Fruit fly (Drosophila melanogaster) whole organism, embryonic: Measurements from ENCODE around the gene Bhmt.

ENCODE experiments used
- Atf-2 ChIP-seq: fragments of 200-800 bp; sonication (Bioruptor generic); optimal IDR thresholded peaks from 2 replicates; lab custom pipeline; 2016; ENCODE audit warnings: missing biosample characterization, missing genetic modification characterization
- Bgb ChIP-seq: fragments of 200-800 bp; sonication (Bioruptor generic); IDR thresholded peaks from 2 replicates; pipeline ENCODE4 v1.3.6; 2022; ENCODE audit warnings: missing biosample characterization, missing genetic modification characterization; ENCODE audit not compliant: partially characterized antibody
- CG10209 ChIP-seq: fragments of 200-800 bp; sonication (Bioruptor generic); optimal IDR thresholded peaks from 3 replicates; lab custom pipeline; 2017; ENCODE audit warnings: missing biosample characterization, mild to moderate bottlenecking, missing genetic modification characterization, missing genetic modification reagents
- CG10274 ChIP-seq: fragments of 200-800 bp; sonication (Bioruptor generic); optimal IDR thresholded peaks from 3 replicates; lab custom pipeline; 2017; ENCODE audit warnings: missing biosample characterization, mild to moderate bottlenecking, missing genetic modification characterization
- CG12744 ChIP-seq: fragments of 200-800 bp; sonication (Bioruptor generic); optimal IDR thresholded peaks from 2 replicates; lab custom pipeline; 2016; ENCODE audit warnings: missing biosample characterization, missing genetic modification characterization
- CG14710 ChIP-seq: fragments of 200-800 bp; sonication (Bioruptor generic); optimal IDR thresholded peaks from 3 replicates; lab custom pipeline; 2019; ENCODE audit warnings: missing biosample characterization, mild to moderate bottlenecking, missing genetic modification characterization, moderate library complexity
- CG1529 ChIP-seq: fragments of 200-800 bp; sonication (Bioruptor generic); optimal IDR thresholded peaks from 3 replicates; lab custom pipeline; 2018; ENCODE audit warnings: missing biosample characterization, missing genetic modification characterization
- CG17328 ChIP-seq: fragments of 200-800 bp; sonication (Bioruptor generic); IDR thresholded peaks from 2 replicates; pipeline ENCODE4 v1.3.6; 2022; ENCODE audit warnings: missing biosample characterization, missing genetic modification characterization
- CG2120 ChIP-seq: fragments of 200-800 bp; sonication (Bioruptor generic); optimal IDR thresholded peaks from 3 replicates; lab custom pipeline; 2016; ENCODE audit warnings: missing biosample characterization, missing genetic modification characterization
- CG4617 ChIP-seq: fragments of 200-800 bp; sonication (Bioruptor generic); optimal IDR thresholded peaks from 3 replicates; lab custom pipeline; 2016; ENCODE audit warnings: missing biosample characterization, missing genetic modification characterization, borderline replicate concordance
- CG4730 ChIP-seq: fragments of 200-800 bp; sonication (Bioruptor generic); IDR thresholded peaks from 2 replicates; pipeline ENCODE4 v1.3.6; 2022; ENCODE audit warnings: missing biosample characterization, missing genetic modification characterization
- CG4820 ChIP-seq: fragments of 200-800 bp; sonication (Bioruptor generic); optimal IDR thresholded peaks from 3 replicates; lab custom pipeline; 2016; ENCODE audit warnings: missing biosample characterization, missing genetic modification characterization
- CG6254 ChIP-seq: fragments of 200-800 bp; sonication (Bioruptor generic); optimal IDR thresholded peaks from 3 replicates; lab custom pipeline; 2017; ENCODE audit warnings: mild to moderate bottlenecking, missing biosample characterization, missing genetic modification reagents, missing genetic modification characterization
- CG8281 ChIP-seq: fragments of 200-800 bp; sonication (Bioruptor generic); optimal IDR thresholded peaks from 2 replicates; lab custom pipeline; 2018; ENCODE audit warnings: missing biosample characterization, mild to moderate bottlenecking, missing genetic modification characterization, moderate library complexity
- CG9437 ChIP-seq: fragments of 200-800 bp; sonication (Bioruptor generic); optimal IDR thresholded peaks from 2 replicates; lab custom pipeline; 2018; ENCODE audit warnings: missing biosample characterization, mild to moderate bottlenecking, missing genetic modification characterization
- CG9932 ChIP-seq: fragments of 200-800 bp; sonication (Bioruptor generic); IDR thresholded peaks from 2 replicates; pipeline ENCODE4 v1.3.6; 2022; ENCODE audit warnings: missing biosample characterization, missing genetic modification characterization
- CHES-1-like ChIP-seq: fragments of 200-800 bp; sonication (Bioruptor generic); optimal IDR thresholded peaks from 2 replicates; lab custom pipeline; 2016; ENCODE audit warnings: missing biosample characterization, missing genetic modification characterization
- D19A ChIP-seq: fragments of 200-800 bp; optimal IDR thresholded peaks from 3 replicates; lab custom pipeline; 2019; ENCODE audit warnings: missing biosample characterization, mild to moderate bottlenecking, missing genetic modification characterization, moderate library complexity
- Dfd ChIP-seq, 2 experiments: fragments of >200 bp; optimal IDR thresholded peaks; 2 replicates each; lab custom pipeline; 2017; ENCODE audit warnings: missing biosample characterization in 2 of 2, missing genetic modification characterization in 2 of 2
- Dip3 ChIP-seq: fragments of 200-800 bp; sonication (Bioruptor generic); optimal IDR thresholded peaks from 3 replicates; lab custom pipeline; 2016; ENCODE audit warnings: missing biosample characterization, missing genetic modification characterization
- Doc3 ChIP-seq: fragments of 200-800 bp; sonication (Bioruptor generic); IDR thresholded peaks from 3 replicates; pipeline ENCODE4 v1.3.6; 2022; ENCODE audit warnings: missing biosample characterization, missing genetic modification characterization; ENCODE audit not compliant: partially characterized antibody
- HLH54F ChIP-seq: fragments of 200-800 bp; sonication (Bioruptor generic); optimal IDR thresholded peaks from 3 replicates; lab custom pipeline; 2016; ENCODE audit warnings: missing biosample characterization, missing genetic modification characterization
- Hr3 ChIP-seq: fragments of 200-800 bp; sonication (Bioruptor generic); optimal IDR thresholded peaks from 3 replicates; lab custom pipeline; 2016; ENCODE audit warnings: missing biosample characterization, missing genetic modification characterization
- Med ChIP-seq: fragments of 200-800 bp; sonication (Bioruptor generic); peaks from one replicate; lab custom pipeline; 2016; ENCODE audit warnings: missing biosample characterization, missing genetic modification characterization, mild to moderate bottlenecking, inconsistent platforms, moderate library complexity
- Neu2 ChIP-seq: fragments of 200-800 bp; sonication (Bioruptor generic); optimal IDR thresholded peaks from 3 replicates; lab custom pipeline; 2016; ENCODE audit warnings: missing biosample characterization, missing genetic modification characterization, borderline replicate concordance
- Nf-YA ChIP-seq: fragments of 200-800 bp; sonication (Bioruptor generic); IDR thresholded peaks from 2 replicates; pipeline ENCODE4 v1.3.6; 2022; ENCODE audit warnings: missing biosample characterization, missing genetic modification characterization
- Pdp1 ChIP-seq, 2 experiments: fragments of 200-800 bp; sonication (Bioruptor generic); optimal IDR thresholded peaks; 3 replicates each; lab custom pipeline; 2016; ENCODE audit warnings: missing biosample characterization in 2 of 2, missing genetic modification characterization in 2 of 2, mild to moderate bottlenecking in 1 of 2, moderate library complexity in 1 of 2
- cato ChIP-seq: fragments of 200-800 bp; sonication (Bioruptor generic); optimal IDR thresholded peaks from 2 replicates; lab custom pipeline; 2016; ENCODE audit warnings: missing biosample characterization, missing genetic modification characterization, borderline replicate concordance
- ci ChIP-seq: fragments of 200-800 bp; sonication (Bioruptor generic); IDR thresholded peaks from 3 replicates; pipeline ENCODE4 v1.3.6; 2022; ENCODE audit warnings: missing biosample characterization, missing genetic modification characterization
- da ChIP-seq: fragments of 200-800 bp; sonication (Bioruptor generic); optimal IDR thresholded peaks from 2 replicates; lab custom pipeline; 2016; ENCODE audit warnings: missing biosample characterization, missing genetic modification characterization
- dan ChIP-seq: fragments of 200-800 bp; sonication (Bioruptor generic); IDR thresholded peaks from 2 replicates; pipeline ENCODE4 v1.3.6; 2022; ENCODE audit warnings: missing biosample characterization, missing genetic modification characterization
- dmrt11E ChIP-seq: fragments of 200-800 bp; sonication (Bioruptor generic); optimal IDR thresholded peaks from 3 replicates; lab custom pipeline; 2018; ENCODE audit warnings: missing biosample characterization, mild to moderate bottlenecking, missing genetic modification characterization, moderate library complexity
- eve ChIP-seq, 2 experiments: fragments of >200 bp; optimal IDR thresholded peaks; 2 replicates each; lab custom pipeline; 2017; ENCODE audit warnings: missing biosample characterization in 2 of 2, missing genetic modification characterization in 2 of 2
- ewg ChIP-seq: fragments of 200-800 bp; sonication (Bioruptor generic); optimal IDR thresholded peaks from 3 replicates; lab custom pipeline; 2017; ENCODE audit warnings: mild to moderate bottlenecking, missing biosample characterization, missing genetic modification reagents, missing genetic modification characterization
- fd3F ChIP-seq: fragments of 200-800 bp; sonication (Bioruptor generic); optimal IDR thresholded peaks from 2 replicates; lab custom pipeline; 2018; ENCODE audit warnings: missing biosample characterization, mild to moderate bottlenecking, missing genetic modification characterization, moderate library complexity
- fru ChIP-seq: fragments of >200 bp; optimal IDR thresholded peaks from 2 replicates; lab custom pipeline; 2017
- gsb ChIP-seq: fragments of 200-800 bp; sonication (Bioruptor generic); IDR thresholded peaks from 2 replicates; pipeline ENCODE4 v1.3.6; 2022; ENCODE audit warnings: missing biosample characterization, missing genetic modification characterization
- hkb ChIP-seq, 2 experiments: fragments of 200-800 bp in 1 of 2; fragments of >200 bp in 1 of 2; sonication (Bioruptor generic) in 1 of 2; IDR thresholded peaks in 1 of 2; optimal IDR thresholded peaks in 1 of 2; 2 replicates each; pipeline versions ENCODE4 v1.3.6 to Lab custom; 2017 to 2022; ENCODE audit warnings: missing biosample characterization in 1 of 2, missing genetic modification characterization in 1 of 2
- klu ChIP-seq: fragments of 200-800 bp; sonication (Bioruptor generic); IDR thresholded peaks from 2 replicates; pipeline ENCODE4 v1.3.6; 2022; ENCODE audit warnings: missing biosample characterization, missing genetic modification characterization
- nerfin-1 ChIP-seq: fragments of 200-800 bp; sonication (Bioruptor generic); optimal IDR thresholded peaks from 3 replicates; lab custom pipeline; 2019; ENCODE audit warnings: missing biosample characterization, mild to moderate bottlenecking, missing genetic modification characterization, moderate library complexity
- nerfin-2 ChIP-seq: fragments of 200-800 bp; sonication (Bioruptor generic); IDR thresholded peaks from 2 replicates; pipeline ENCODE4 v1.3.6; 2022; ENCODE audit warnings: missing biosample characterization, missing genetic modification characterization; ENCODE audit not compliant: partially characterized antibody
- org-1 ChIP-seq: fragments of 200-800 bp; sonication (Bioruptor generic); optimal IDR thresholded peaks from 2 replicates; lab custom pipeline; 2017; ENCODE audit warnings: missing biosample characterization, missing genetic modification characterization
- phol ChIP-seq: fragments of 200-800 bp; sonication (Bioruptor generic); optimal IDR thresholded peaks from 3 replicates; lab custom pipeline; 2018; ENCODE audit warnings: missing biosample characterization, mild to moderate bottlenecking, missing genetic modification characterization, moderate library complexity
- repo ChIP-seq: fragments of 200-800 bp; sonication (Bioruptor generic); optimal IDR thresholded peaks from 2 replicates; lab custom pipeline; 2016; ENCODE audit warnings: missing biosample characterization, missing genetic modification characterization
- sc ChIP-seq, 3 experiments: fragments of >200 bp in 2 of 3; fragments of 200-800 bp in 1 of 3; sonication (Bioruptor generic) in 1 of 3; optimal IDR thresholded peaks; 2 replicates in 2 of 3; 3 replicates in 1 of 3; lab custom pipeline; 2017; ENCODE audit warnings: mild to moderate bottlenecking in 1 of 3, missing biosample characterization in 1 of 3, missing genetic modification characterization in 1 of 3, missing genetic modification reagents in 1 of 3
- sd ChIP-seq: fragments of 200-800 bp; sonication (Bioruptor generic); optimal IDR thresholded peaks from 3 replicates; lab custom pipeline; 2018; ENCODE audit warnings: missing biosample characterization, mild to moderate bottlenecking, missing genetic modification characterization, moderate library complexity
- shn ChIP-seq: fragments of 200-800 bp; sonication (Bioruptor generic); optimal IDR thresholded peaks from 3 replicates; lab custom pipeline; 2016; ENCODE audit warnings: missing biosample characterization, missing genetic modification characterization
- stc ChIP-seq: fragments of 200-800 bp; sonication (Bioruptor generic); IDR thresholded peaks from 2 replicates; pipeline ENCODE4 v1.3.6; 2022; ENCODE audit warnings: missing biosample characterization, missing genetic modification characterization
- yki ChIP-seq: fragments of >200 bp; optimal IDR thresholded peaks from 3 replicates; lab custom pipeline; 2018

The Bhmt gene

DNA sequence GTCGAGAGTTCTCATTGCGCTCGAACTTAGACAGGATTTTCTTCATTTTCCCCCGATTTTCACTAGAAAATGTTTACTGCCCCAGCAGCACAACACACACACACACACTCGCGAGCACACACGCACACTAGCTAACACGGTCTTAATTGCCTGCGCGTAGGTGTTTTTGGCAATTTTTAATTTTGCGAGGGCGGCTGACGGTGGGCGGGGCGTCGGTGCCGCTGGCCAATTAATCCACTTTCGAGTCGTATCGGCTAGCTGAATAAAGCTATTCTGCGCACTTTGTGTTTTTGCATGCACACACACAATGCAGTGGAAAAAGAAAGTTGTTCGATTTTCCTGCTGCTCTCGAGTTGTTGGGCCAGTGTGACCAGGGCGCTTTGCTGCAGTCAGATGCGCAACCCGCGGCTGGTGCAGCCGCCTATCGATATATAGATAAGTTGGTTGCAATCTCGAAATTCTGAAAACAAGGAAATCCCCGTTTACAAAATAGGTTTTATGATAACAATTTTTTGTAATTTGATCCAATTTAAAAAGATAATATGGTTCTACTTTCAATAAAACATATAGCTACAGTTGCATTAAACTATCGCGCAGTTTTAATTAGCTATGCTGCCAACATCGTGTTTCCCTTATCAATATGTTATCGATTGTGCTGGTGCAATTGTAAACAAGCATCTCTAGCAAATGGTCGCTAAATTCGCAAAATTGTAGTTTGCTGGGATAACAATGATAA lies 11.4 kb upstream of the Bhmt start, which contains the start of the genes Nak and Tango6 (continued):
- TF ChIP-seq sd (tag; lab: Kevin White, UChicago) (peak; percentile 36), fd3F (GFP tag; lab: Kevin White, UChicago) (no peak), Pdp1 (GFP tag; optimal IDR thresholded peaks at IDR 0.05; lab: Kevin White, UChicago) (peak in 1 of 2 experiments; percentile 54), shn (GFP tag; lab: Kevin White, UChicago) (peak; percentile 23), Nf-YA (GFP tag; lab: Robert Waterston, UW) (no peak), CG10274 (GFP tag; lab: Kevin White, UChicago) (no peak), CG8281 (tag; lab: Kevin White, UChicago) (no peak), yki (lab: Kevin White, UChicago) (no peak), ewg (GFP tag; lab: Kevin White, UChicago) (peak; percentile 76), Bgb (GFP tag; lab: Robert Waterston, UW) (peak; percentile 87), Dip3 (peak; percentile 39), CG1529 (GFP tag; lab: Kevin White, UChicago) (no peak), sc (optimal IDR thresholded peaks at IDR 0.05; lab: Kevin White, UChicago) (no peak), sc (GFP tag; optimal IDR thresholded peaks at IDR 0.05; lab: Kevin White, UChicago) (no peak), da (no peak), D19A (tag; lab: Kevin White, UChicago) (no peak), CG4617 (GFP tag; lab: Kevin White, UChicago) (peak; percentile 77), Med (GFP tag; lab: Kevin White, UChicago) (peak; percentile 83), CG17328 (GFP tag; lab: Robert Waterston, UW) (no peak), ci (GFP tag; lab: Robert Waterston, UW) (no peak), CG6254 (GFP tag; lab: Kevin White, UChicago) (no peak), CG14710 (peak; percentile 80), klu (no peak), nerfin-2 (GFP tag; lab: Robert Waterston, UW) (no peak; the same call in none of the 2 replicates), CHES-1-like (GFP tag; lab: Kevin White, UChicago) (peak; percentile 48), CG9437 (GFP tag; lab: Kevin White, UChicago) (no peak), CG4820 (GFP tag; lab: Kevin White, UChicago) (no peak), org-1 (GFP tag; lab: Kevin White, UChicago) (no peak), HLH54F (peak; percentile 36), cato (no peak), Atf-2 (peak; percentile 44), Dfd (GFP tag; optimal IDR thresholded peaks at IDR 0.05; lab: Kevin White, UChicago) (no peak), stc (GFP tag; lab: Robert Waterston, UW) (no peak), CG9932 (GFP tag; lab: Robert Waterston, UW) (peak; percentile 50), CG2120 (GFP tag; lab: Kevin White, UChicago) (peak; percentile 58), Neu2 (GFP tag; lab: Kevin White, UChicago) (no peak), Doc3 (GFP tag; lab: Robert Waterston, UW) (peak; percentile 96), CG10209 (GFP tag; lab: Kevin White, UChicago) (no peak), Hr3 (peak; percentile 41), dmrt11E (tag; lab: Kevin White, UChicago) (peak; percentile 28), fru (lab: Kevin White, UChicago) (no peak), hkb (optimal IDR thresholded peaks at IDR 0.05; lab: Kevin White, UChicago) (peak; percentile 90), hkb (GFP tag; IDR thresholded peaks at IDR 0.05; lab: Robert Waterston, UW) (no peak), eve (GFP tag; optimal IDR thresholded peaks at IDR 0.05; lab: Kevin White, UChicago) (no peak), repo (GFP tag; lab: Kevin White, UChicago) (no peak), phol (tag; lab: Kevin White, UChicago) (peak; percentile 68), CG12744 (GFP tag; lab: Kevin White, UChicago) (no peak), CG4730 (GFP tag; lab: Robert Waterston, UW) (no peak), nerfin-1 (peak; percentile 4), dan (no peak), gsb (GFP tag; lab: Robert Waterston, UW) (no peak)
